Fruit fly (Drosophila melanogaster): ENCODE data around the gene Atet.

Gene Atet

DNA sequence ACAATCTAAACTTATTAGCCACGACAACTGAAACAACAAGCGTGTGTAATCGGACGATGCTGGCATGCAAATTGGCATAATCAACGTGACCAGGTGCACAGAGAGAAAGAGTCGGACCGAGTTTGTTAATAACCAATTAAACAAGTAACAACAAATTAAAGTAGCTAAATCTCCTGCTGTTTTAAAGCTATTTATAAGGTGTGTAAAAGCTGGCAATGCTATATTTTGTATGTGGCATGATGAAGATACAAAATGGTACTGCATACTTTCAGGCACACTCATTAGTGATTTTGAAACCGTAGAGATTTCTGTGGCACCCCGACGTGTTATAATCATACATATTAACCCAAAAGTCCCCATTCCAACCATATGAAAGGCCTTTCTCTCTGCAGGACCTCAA, 15.8 kb upstream of the Atet start:
- TF ChIP-seq ems (GFP tag; optimal IDR thresholded peaks at IDR 0.05) (no peak), kay (GFP tag; optimal IDR thresholded peaks at IDR 0.05) (no peak), Meics (GFP tag; optimal IDR thresholded peaks at IDR 0.05) (no peak), cad (GFP tag; optimal IDR thresholded peaks at IDR 0.05) (no peak), CG8290 (GFP tag; optimal IDR thresholded peaks at IDR 0.05) (peak; percentile 98), CG8290 (tag; optimal IDR thresholded peaks at IDR 0.05) (peak in 1 of 2 experiments; percentile 92), CG17612 (GFP tag; IDR thresholded peaks at IDR 0.05) (peak; percentile 70; the same call in 1 of the 2 replicates), vfl (GFP tag; optimal IDR thresholded peaks at IDR 0.05) (no peak), CG14050 (GFP tag; IDR thresholded peaks at IDR 0.05) (no peak), bsh (GFP tag; optimal IDR thresholded peaks at IDR 0.05) (no peak), sens-2 (GFP tag; IDR thresholded peaks at IDR 0.05) (no peak)

DNA sequence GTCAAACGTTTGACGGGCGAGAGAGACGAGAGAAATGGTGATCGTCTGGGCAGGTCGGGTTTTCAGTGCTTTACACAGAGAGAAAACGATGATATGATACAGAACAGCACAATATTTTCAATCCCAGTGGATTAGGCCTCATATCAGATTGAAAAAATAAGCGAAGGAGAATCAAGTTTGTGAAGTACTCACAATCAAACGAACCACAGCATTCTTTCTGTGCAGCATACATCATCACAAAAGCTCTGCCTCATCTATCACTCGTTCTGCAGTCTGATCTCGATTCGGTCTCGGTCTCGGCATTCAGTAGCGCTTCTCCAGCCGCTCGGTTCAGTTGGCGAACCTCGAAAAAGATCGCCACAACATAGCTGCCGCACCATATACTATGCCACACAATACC, 9.5 kb upstream of the Atet start, which contains the start of gene bdl:
Gene bdl, plus strand, starts transcription at position 301 of the 400 bp plus-strand sequence.
- TF ChIP-seq slp2 (GFP tag; optimal IDR thresholded peaks at IDR 0.05) (no peak), HLH3B (GFP tag; IDR thresholded peaks at IDR 0.05) (no peak), prd (optimal IDR thresholded peaks at IDR 0.05) (no peak), prd (GFP tag; IDR thresholded peaks at IDR 0.05) (0 out of 3 replicates have a peak, but pooled peaks have one; percentile 19), hkb (optimal IDR thresholded peaks at IDR 0.05) (no peak), hkb (GFP tag; IDR thresholded peaks at IDR 0.05) (peak; percentile 24; the same call in 1 of the 2 replicates), br (optimal IDR thresholded peaks at IDR 0.05) (no peak), dmrt99B (tag; optimal IDR thresholded peaks at IDR 0.05) (peak; percentile 12), Drgx (GFP tag; IDR thresholded peaks at IDR 0.05) (peak; percentile 31; the same call in 1 of the 2 replicates), chinmo (GFP tag; IDR thresholded peaks at IDR 0.05; ENCODE audit: partially characterized antibody) (0 out of 4 replicates have a peak, but pooled peaks have one; percentile 26), pan (optimal IDR thresholded peaks at IDR 0.05) (no peak), pan (GFP tag; optimal IDR thresholded peaks at IDR 0.05 in 1 of 2, IDR thresholded peaks at IDR 0.05 in 1 of 2) (peak in 1 of 2 experiments; percentile 26), Sox102F (GFP tag; optimal IDR thresholded peaks at IDR 0.05) (peak; percentile 3), CG10274 (GFP tag; optimal IDR thresholded peaks at IDR 0.05) (no peak), gro (GFP tag; optimal IDR thresholded peaks at IDR 0.05) (no peak), Deaf1 (tag; optimal IDR thresholded peaks at IDR 0.05) (peak; percentile 57), Bdp1 (GFP tag; optimal IDR thresholded peaks at IDR 0.05) (no peak), sd (tag; optimal IDR thresholded peaks at IDR 0.05) (no peak), Sry-δ (GFP tag; optimal IDR thresholded peaks at IDR 0.05) (no peak), Myb (GFP tag; optimal IDR thresholded peaks at IDR 0.05) (no peak), ken (GFP tag; IDR thresholded peaks at IDR 0.05) (0 out of 3 replicates have a peak, but pooled peaks have one; percentile 17), Taf1 (GFP tag; IDR thresholded peaks at IDR 0.05) (0 out of 2 replicates have a peak, but pooled peaks have one; percentile 25), CG18599 (GFP tag; optimal IDR thresholded peaks at IDR 0.05) (peak; percentile 16), row (GFP tag; IDR thresholded peaks at IDR 0.05) (peak; percentile 48; the same call in 2 of the 3 replicates), CG32772 (GFP tag; IDR thresholded peaks at IDR 0.05) (0 out of 2 replicates have a peak, but pooled peaks have one; percentile 13)

DNA sequence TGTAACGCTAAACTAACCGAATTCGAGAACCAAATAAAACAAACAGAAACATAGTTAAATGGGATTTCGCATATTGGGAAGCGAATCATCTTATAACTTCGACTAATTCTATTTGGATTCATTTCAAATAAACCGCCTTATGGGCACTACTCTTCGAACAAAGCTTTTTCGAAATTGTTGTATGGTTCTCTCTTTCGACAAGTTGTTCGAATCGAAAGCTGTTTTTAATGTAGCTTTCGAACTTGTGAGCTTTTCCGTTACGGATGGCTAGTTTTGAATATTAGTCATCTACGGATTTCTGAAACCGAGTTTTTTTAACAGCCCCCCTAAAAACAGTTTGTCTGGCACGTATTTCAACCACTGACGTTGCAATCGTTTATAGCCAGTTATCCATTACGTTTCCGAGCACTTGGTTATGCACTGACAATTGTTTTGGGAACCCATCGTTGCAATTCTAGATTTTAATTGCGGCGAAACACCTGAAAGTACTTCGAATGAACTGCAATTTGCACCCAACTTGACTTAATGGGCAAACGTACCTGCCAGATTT, 1.9 kb upstream of the Atet start:
- no peak for TF ChIP-seq CG2129 (GFP tag; IDR thresholded peaks at IDR 0.05; ENCODE audit: partially characterized antibody)
- TF ChIP-seq Ets97D (GFP tag; optimal IDR thresholded peaks at IDR 0.05) = no peak
- peak; percentile 86 for TF ChIP-seq Dp (GFP tag; optimal IDR thresholded peaks at IDR 0.05)
- TF ChIP-seq CG18476 (GFP tag; optimal IDR thresholded peaks at IDR 0.05) = no peak
- no peak for TF ChIP-seq zf30C (GFP tag; optimal IDR thresholded peaks at IDR 0.05)
- no peak for TF ChIP-seq Fer3 (tag; optimal IDR thresholded peaks at IDR 0.05)
- peak; percentile 8 for TF ChIP-seq CG5180 (GFP tag; optimal IDR thresholded peaks at IDR 0.05)
- TF ChIP-seq CG1024 (GFP tag; IDR thresholded peaks at IDR 0.05) = no peak
- TF ChIP-seq CG10209 (GFP tag; optimal IDR thresholded peaks at IDR 0.05) = no peak
- no peak for TF ChIP-seq klu (GFP tag; IDR thresholded peaks at IDR 0.05)
- TF ChIP-seq CG17361 (GFP tag; IDR thresholded peaks at IDR 0.05) = no peak
- TF ChIP-seq Hr3 (GFP tag; optimal IDR thresholded peaks at IDR 0.05) = no peak
- TF ChIP-seq chinmo (GFP tag; IDR thresholded peaks at IDR 0.05; ENCODE audit: partially characterized antibody) = peak; percentile 50; the same call in 1 of the 4 replicates
- peak; percentile 27; the same call in 1 of the 2 replicates for TF ChIP-seq CG13287 (GFP tag; IDR thresholded peaks at IDR 0.05; ENCODE audit: partially characterized antibody)
- no peak for TF ChIP-seq phol (tag; optimal IDR thresholded peaks at IDR 0.05)
- no peak for TF ChIP-seq dati (GFP tag; IDR thresholded peaks at IDR 0.05)

Measured in whole organism, embryonic.